Worm (Caenorhabditis elegans): Measurements from ENCODE around the gene R10E11.9.

The R10E11.9 gene

DNA sequence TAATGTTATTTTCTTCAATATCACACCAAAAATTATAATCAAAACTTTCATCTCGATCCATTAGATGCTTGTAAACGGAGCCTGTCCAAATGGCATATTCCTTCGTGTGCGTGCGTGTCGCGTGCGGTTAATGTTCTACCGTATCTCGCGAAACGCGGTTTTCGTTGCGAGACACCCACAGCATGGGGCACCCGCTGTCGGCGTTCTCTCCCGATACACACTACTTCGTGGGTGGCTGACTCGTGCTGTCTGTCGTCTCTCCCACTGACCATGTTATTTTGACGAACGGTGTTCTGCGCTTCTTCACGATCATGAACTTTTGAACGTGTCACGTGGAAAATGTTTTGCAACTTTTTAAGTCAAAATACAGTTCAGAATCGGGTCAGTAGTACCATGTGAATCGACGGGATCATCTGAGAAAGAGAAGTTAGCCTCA lies 28.0 kb downstream of the R10E11.9 start (continued):
- TF ChIP-seq efl-1 (GFP tag; optimal IDR thresholded peaks at IDR 0.05) (no peak), egrh-3 (GFP tag; IDR thresholded peaks at IDR 0.05) (peak; percentile 54), aptf-3 (GFP tag; IDR thresholded peaks at IDR 0.05) (no peak), nfya-1 (tag; optimal IDR thresholded peaks at IDR 0.05; ENCODE audit: borderline replicate concordance, insufficient read depth) (no peak), fkh-3 (tag; optimal IDR thresholded peaks at IDR 0.05) (peak; percentile 61), hmg-1.2 (GFP tag; IDR thresholded peaks at IDR 0.05) (peak; percentile 95), nhr-27 (tag; optimal IDR thresholded peaks at IDR 0.05) (peak; percentile 92), unc-130 (GFP tag; optimal IDR thresholded peaks at IDR 0.05) (peak; percentile 3), lir-1 (GFP tag; conservative IDR thresholded peaks at IDR 0.05) (peak; percentile 92), hsf-1 (GFP tag; IDR thresholded peaks at IDR 0.05) (peak; percentile 72), zim-3 (tag; optimal IDR thresholded peaks at IDR 0.05) (peak; percentile 94), F55B11.4 (tag; optimal IDR thresholded peaks at IDR 0.05; ENCODE audit: borderline replicate concordance, insufficient read depth) (no peak), F37B4.10 (GFP tag; IDR thresholded peaks at IDR 0.05) (peak; percentile 94; the same call in 1 of the 2 replicates), zfh-2 (GFP tag; conservative IDR thresholded peaks at IDR 0.05) (peak; percentile 99), somi-1 (GFP tag; optimal IDR thresholded peaks at IDR 0.05) (peak; percentile 99), dox-1 (GFP tag; IDR thresholded peaks at IDR 0.05) (peak; percentile 97), madf-6 (GFP tag; IDR thresholded peaks at IDR 0.05) (peak; percentile 66), attf-6 (GFP tag; IDR thresholded peaks at IDR 0.05) (peak; percentile 44; the same call in 1 of the 2 replicates), lin-40 (tag; optimal IDR thresholded peaks at IDR 0.05) (peak; percentile 98), dpl-1 (GFP tag; optimal IDR thresholded peaks at IDR 0.05) (peak; percentile 19), snpc-4 (GFP tag; optimal IDR thresholded peaks at IDR 0.05) (peak; percentile 43), snpc-4 (tag; optimal IDR thresholded peaks at IDR 0.05) (peak in 3 of 4 experiments; percentile 57 to 84 (median 83)), ama-1 (optimal IDR thresholded peaks at IDR 0.05) (peak; percentile 90), ama-1 (GFP tag; optimal IDR thresholded peaks at IDR 0.05) (peak in 1 of 2 experiments; percentile 78), egl-44 (GFP tag; IDR thresholded peaks at IDR 0.05) (peak; percentile 96), nhr-90 (tag; optimal IDR thresholded peaks at IDR 0.05) (peak; percentile 94), ets-4 (GFP tag; optimal IDR thresholded peaks at IDR 0.05) (peak; percentile 98), T26A5.8 (tag; optimal IDR thresholded peaks at IDR 0.05) (no peak), let-607 (tag; optimal IDR thresholded peaks at IDR 0.05) (peak; percentile 91 to 94), B0035.1 (tag; optimal IDR thresholded peaks at IDR 0.05) (peak; percentile 90), F10E7.11 (tag; optimal IDR thresholded peaks at IDR 0.05) (peak; percentile 79), atf-7 (tag; optimal IDR thresholded peaks at IDR 0.05) (peak; percentile 97), hrde-1 (tag; optimal IDR thresholded peaks at IDR 0.05; ENCODE audit: borderline replicate concordance) (no peak)

- peak; percentile 22; the same call in 1 of the 2 replicates for TF ChIP-seq mcd-1 (GFP tag; IDR thresholded peaks at IDR 0.05)
- peak; percentile 63; the same call in 1 of the 2 replicates for TF ChIP-seq zfh-2 (GFP tag; conservative IDR thresholded peaks at IDR 0.05)
- 0 out of 2 replicates have a peak, but pooled peaks have one; percentile 12 for TF ChIP-seq F33H1.4 (GFP tag; IDR thresholded peaks at IDR 0.05)
- no peak for TF ChIP-seq snpc-3.4 (tag; optimal IDR thresholded peaks at IDR 0.05)
- TF ChIP-seq lsy-27 (tag; optimal IDR thresholded peaks at IDR 0.05; ENCODE audit: borderline replicate concordance, insufficient read depth), result no peak
- 0 out of 2 replicates have a peak, but pooled peaks have one; percentile 60 for TF ChIP-seq bed-1 (GFP tag; IDR thresholded peaks at IDR 0.05)
- no peak for TF ChIP-seq egrh-3 (GFP tag; IDR thresholded peaks at IDR 0.05)
These were observed 28.7 kb downstream of the R10E11.9 start for ce11 chrIII:9764718-9765117.
